Fruit fly (Drosophila melanogaster): ENCODE measurements around the gene fred.
A peak's percentile ranks its signal among the peaks of the same experiment; 100 is the strongest.

dm6 chr2L:3872283-3872682, 119.2 kb downstream of the fred start, which contains the start of gene CG31957:
- TF ChIP-seq CG12768 (GFP tag; optimal IDR thresholded peaks at IDR 0.05) (peak; percentile 13), CG7101 (tag; optimal IDR thresholded peaks at IDR 0.05) (peak; percentile 69), CG1620 (GFP tag; optimal IDR thresholded peaks at IDR 0.05) (peak; percentile 77)

Data from whole organism, adult.